Worm (Caenorhabditis elegans) whole organism, L3 larva: ENCODE data around the gene R07E5.6.

ENCODE experiments used
- aly-2 ChIP-seq: fragments of 150-350 bp; optimal IDR thresholded peaks from 2 replicates; lab custom pipeline; 2014; ENCODE audit warnings: missing biosample characterization, missing genetic modification characterization
- ceh-28 ChIP-seq: fragments of 150-350 bp; optimal IDR thresholded peaks from 2 replicates; lab custom pipeline; 2014; ENCODE audit warnings: missing biosample characterization, missing genetic modification reagents, missing genetic modification characterization
- ceh-82 ChIP-seq: fragments of 150-350 bp; optimal IDR thresholded peaks from 2 replicates; lab custom pipeline; 2014; ENCODE audit warnings: missing biosample characterization, missing genetic modification characterization
- daf-12 ChIP-seq: fragments of 150-350 bp; optimal IDR thresholded peaks from 2 replicates; lab custom pipeline; 2014; ENCODE audit warnings: missing biosample characterization, missing genetic modification reagents, missing genetic modification characterization
- egl-5 ChIP-seq: fragments of 150-350 bp; optimal IDR thresholded peaks from 2 replicates; lab custom pipeline; 2017; ENCODE audit warnings: missing biosample characterization, missing genetic modification reagents, missing genetic modification characterization, inconsistent platforms
- elt-1 ChIP-seq: fragments of 150-350 bp; optimal IDR thresholded peaks from 2 replicates; lab custom pipeline; 2014; ENCODE audit warnings: missing biosample characterization, missing genetic modification characterization
- elt-2 ChIP-seq: sonication (generic microtip); optimal IDR thresholded peaks from 2 replicates; lab custom pipeline; 2016; ENCODE audit warnings: missing genetic modification reagents, mild to moderate bottlenecking, missing genetic modification characterization, missing compliant biosample characterization
- elt-3 ChIP-seq, 3 experiments: fragments of 150-350 bp in 1 of 3; sonication (generic microtip) in 2 of 3; optimal IDR thresholded peaks; 2 replicates in 2 of 3; 4 replicates in 1 of 3; lab custom pipeline; 2014 to 2017; ENCODE audit warnings: missing biosample characterization in 3 of 3, missing genetic modification characterization in 3 of 3
- eor-1 ChIP-seq, 2 experiments: fragments of 150-350 bp; optimal IDR thresholded peaks; 2 replicates each; lab custom pipeline; 2014 to 2018; ENCODE audit warnings: missing biosample characterization in 2 of 2, missing genetic modification characterization in 2 of 2
- fkh-2 ChIP-seq: fragments of 150-350 bp; optimal IDR thresholded peaks from 2 replicates; lab custom pipeline; 2014; ENCODE audit warnings: missing biosample characterization, missing genetic modification reagents, missing genetic modification characterization
- fos-1 ChIP-seq: fragments of 150-350 bp; optimal IDR thresholded peaks from 2 replicates; lab custom pipeline; 2014; ENCODE audit warnings: missing biosample characterization, missing genetic modification characterization
- hmg-11 ChIP-seq: sonication (generic microtip); optimal IDR thresholded peaks from 2 replicates; lab custom pipeline; 2016; ENCODE audit warnings: missing genetic modification characterization, missing compliant biosample characterization
- jun-1 ChIP-seq: fragments of 150-350 bp; optimal IDR thresholded peaks from 2 replicates; lab custom pipeline; 2014; ENCODE audit warnings: missing biosample characterization, missing genetic modification reagents, missing genetic modification characterization
- lin-15B ChIP-seq: fragments of 150-350 bp; optimal IDR thresholded peaks from 2 replicates; lab custom pipeline; 2014; ENCODE audit warnings: missing biosample characterization, missing genetic modification characterization
- lin-39 ChIP-seq: fragments of 150-350 bp; optimal IDR thresholded peaks from 2 replicates; lab custom pipeline; 2018; ENCODE audit warnings: missing biosample characterization, missing genetic modification reagents, missing genetic modification characterization
- lsy-12 ChIP-seq: sonication (generic microtip); optimal IDR thresholded peaks from 2 replicates; lab custom pipeline; 2016; ENCODE audit warnings: mild to moderate bottlenecking, missing genetic modification characterization, missing compliant biosample characterization
- mdl-1 ChIP-seq: fragments of 150-350 bp; optimal IDR thresholded peaks from 2 replicates; lab custom pipeline; 2014; ENCODE audit warnings: missing biosample characterization, missing genetic modification characterization
- nfya-1 ChIP-seq: sonication (generic microtip); optimal IDR thresholded peaks from 2 replicates; lab custom pipeline; 2017; ENCODE audit warnings: missing genetic modification characterization, mild to moderate bottlenecking, missing compliant biosample characterization, antibody characterized with exemption, moderate library complexity; ENCODE audit not compliant: insufficient read depth
- nhr-23 ChIP-seq: fragments of 150-350 bp; optimal IDR thresholded peaks from 2 replicates; lab custom pipeline; 2014; ENCODE audit warnings: missing biosample characterization, missing genetic modification reagents, missing genetic modification characterization
- nhr-25 ChIP-seq: sonication (generic microtip); optimal IDR thresholded peaks from 2 replicates; lab custom pipeline; 2017; ENCODE audit warnings: missing biosample characterization, missing genetic modification characterization
- nhr-43 ChIP-seq: sonication (generic microtip); optimal IDR thresholded peaks from 2 replicates; lab custom pipeline; 2016; ENCODE audit warnings: mild to moderate bottlenecking, missing genetic modification characterization, missing compliant biosample characterization; ENCODE audit not compliant: poor library complexity, severe bottlenecking
- nhr-76 ChIP-seq: fragments of 150-350 bp; sonication (generic microtip); optimal IDR thresholded peaks from 5 replicates; lab custom pipeline; 2014; ENCODE audit warnings: missing biosample characterization, missing genetic modification characterization
- nhr-77 ChIP-seq: fragments of 150-350 bp; optimal IDR thresholded peaks from 2 replicates; lab custom pipeline; 2014; ENCODE audit warnings: missing biosample characterization, missing genetic modification characterization
- pha-4 ChIP-seq: fragments of 150-350 bp; optimal IDR thresholded peaks from 2 replicates; lab custom pipeline; 2014; ENCODE audit warnings: missing biosample characterization, missing genetic modification reagents, missing genetic modification characterization
- pqm-1 ChIP-seq: fragments of 150-350 bp; optimal IDR thresholded peaks from 2 replicates; lab custom pipeline; 2017; ENCODE audit warnings: missing biosample characterization, missing genetic modification characterization, inconsistent platforms
- sea-2 ChIP-seq: fragments of 150-350 bp; sonication (generic microtip); optimal IDR thresholded peaks from 4 replicates; lab custom pipeline; 2014; ENCODE audit warnings: missing biosample characterization, missing genetic modification reagents, missing genetic modification characterization
- skn-1 ChIP-seq: fragments of 150-350 bp; optimal IDR thresholded peaks from 2 replicates; lab custom pipeline; 2014; ENCODE audit warnings: missing biosample characterization, missing genetic modification characterization
- snpc-4 ChIP-seq: fragments of 150-350 bp; optimal IDR thresholded peaks from 2 replicates; lab custom pipeline; 2014; ENCODE audit warnings: missing biosample characterization, missing genetic modification characterization
- tbx-2 ChIP-seq: sonication (generic microtip); optimal IDR thresholded peaks from 2 replicates; lab custom pipeline; 2016; ENCODE audit warnings: mild to moderate bottlenecking, missing genetic modification characterization, missing compliant biosample characterization
- unc-39 ChIP-seq: sonication (generic microtip); optimal IDR thresholded peaks from 4 replicates; lab custom pipeline; 2017; ENCODE audit warnings: missing biosample characterization, missing genetic modification characterization
- ztf-4 ChIP-seq: fragments of 150-350 bp; optimal IDR thresholded peaks from 2 replicates; lab custom pipeline; 2014; ENCODE audit warnings: missing biosample characterization, missing genetic modification characterization

The R07E5.6 gene

DNA sequence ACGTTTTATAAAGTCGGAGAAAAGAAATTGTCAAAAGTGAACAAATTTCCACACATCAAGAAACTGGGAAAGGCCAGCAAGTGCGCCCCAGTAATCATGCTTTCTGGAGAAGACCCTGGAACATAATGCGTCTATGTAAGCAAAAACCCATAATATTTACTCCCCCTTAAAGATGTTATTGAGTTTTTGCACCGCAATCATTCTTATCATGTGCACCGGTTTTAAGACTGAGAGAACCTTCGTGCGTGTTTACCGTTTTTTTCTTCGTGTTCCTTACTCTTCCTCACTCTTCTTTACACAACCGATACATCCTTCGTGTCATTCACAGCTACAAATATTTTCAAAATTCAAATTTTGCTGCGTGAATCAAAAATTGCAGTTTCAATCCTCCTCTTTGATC lies 25.7 kb upstream of the R07E5.6 start:
- TF ChIP-seq pha-4 (tag; lab: Kevin White, UChicago) (peak; percentile 24), eor-1 (tag; optimal IDR thresholded peaks at IDR 0.05; lab: Kevin White, UChicago) (no peak), elt-3 (tag; optimal IDR thresholded peaks at IDR 0.05; lab: Kevin White, UChicago) (no peak)

DNA sequence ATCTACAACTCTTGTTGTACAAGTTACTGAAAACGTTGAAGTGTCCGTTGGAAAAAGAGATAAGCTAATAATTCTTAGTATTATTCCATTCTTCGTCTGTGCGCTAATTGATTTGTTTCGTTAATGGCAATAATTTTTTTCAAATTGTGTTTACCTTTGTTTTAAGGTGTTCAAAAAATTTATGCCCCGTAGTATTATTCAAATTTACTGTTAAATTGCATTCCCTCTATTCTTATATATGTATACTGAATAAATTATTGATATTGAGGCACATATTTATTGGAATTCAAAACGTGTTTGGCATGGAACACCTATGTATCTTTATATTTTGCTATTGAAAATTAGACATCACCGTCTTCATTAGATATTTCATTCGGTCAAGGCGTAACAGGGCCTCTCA lies 23.7 kb upstream of the R07E5.6 start, which contains the start of gene pals-26:
TSS of gene pals-26 (plus strand) at position 301 of the 400 bp plus-strand sequence.
- TF ChIP-seq ceh-28 (tag; lab: Kevin White, UChicago) (no peak), lin-15B (tag; lab: Kevin White, UChicago) (no peak), aly-2 (tag; lab: Kevin White, UChicago) (no peak), sea-2 (GFP tag; lab: Kevin White, UChicago) (no peak), pqm-1 (tag; lab: Kevin White, UChicago) (no peak), eor-1 (tag; optimal IDR thresholded peaks at IDR 0.05; lab: Kevin White, UChicago) (no peak), daf-12 (no peak), fos-1 (tag; lab: Kevin White, UChicago) (no peak), lin-39 (tag; lab: Kevin White, UChicago) (no peak), skn-1 (tag; lab: Kevin White, UChicago) (no peak), nhr-25 (tag; lab: Kevin White, UChicago) (no peak), egl-5 (tag; lab: Kevin White, UChicago) (no peak), tbx-2 (tag; lab: Kevin White, UChicago) (no peak)

DNA sequence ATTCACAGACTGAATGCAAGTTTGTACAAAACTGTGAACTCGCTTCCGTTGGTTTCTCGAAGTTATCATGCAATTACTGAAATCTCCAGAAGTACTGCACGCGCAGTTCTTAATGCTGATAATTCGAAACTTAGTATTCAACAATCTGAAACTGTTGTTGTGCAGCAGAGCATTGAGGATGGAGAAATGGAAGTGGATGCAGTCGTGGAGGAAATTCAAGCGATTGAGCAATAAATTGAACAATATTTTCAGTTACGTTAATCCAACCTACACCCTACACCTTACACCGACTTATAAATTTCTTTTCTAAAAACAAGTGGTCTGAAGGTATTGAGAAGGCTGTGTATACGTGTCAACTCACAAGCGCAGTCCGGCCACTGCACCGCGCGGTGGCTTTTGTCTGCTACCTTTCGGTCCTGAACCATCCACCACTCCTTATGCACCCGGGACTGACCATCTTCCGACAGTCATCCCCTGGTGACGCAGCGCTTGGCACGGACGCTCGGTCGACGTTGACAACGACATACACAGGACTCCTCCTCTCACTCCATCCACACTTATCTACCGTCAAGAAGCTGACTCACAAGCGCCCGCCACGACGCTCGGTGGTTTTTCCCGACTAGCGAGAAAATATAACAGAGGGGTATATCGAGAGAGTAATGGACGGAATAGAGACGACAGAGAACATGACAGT lies 19.8 kb upstream of the R07E5.6 start:
- peak; percentile 54 for TF ChIP-seq nhr-43
- peak; percentile 67 for TF ChIP-seq nhr-25 (tag; lab: Kevin White, UChicago)
- peak; percentile 49 for TF ChIP-seq nhr-77 (tag; lab: Kevin White, UChicago)
- TF ChIP-seq jun-1 (tag; lab: Kevin White, UChicago), result peak; percentile 9
- TF ChIP-seq hmg-11 (tag; lab: Kevin White, UChicago), result peak; percentile 68
- TF ChIP-seq nhr-23 (tag; lab: Kevin White, UChicago), result peak; percentile 54
- peak; percentile 40 for TF ChIP-seq elt-2
- TF ChIP-seq lsy-12 (tag; lab: Kevin White, UChicago), result peak; percentile 44
- peak; percentile 63 for TF ChIP-seq ztf-4
- TF ChIP-seq nfya-1 (tag; lab: Kevin White, UChicago), result peak; percentile 34
- peak; percentile 29 for TF ChIP-seq pha-4 (tag; lab: Kevin White, UChicago)
- peak; percentile 29 for TF ChIP-seq tbx-2 (tag; lab: Kevin White, UChicago)
- TF ChIP-seq elt-3 (tag; optimal IDR thresholded peaks at IDR 0.05; lab: Kevin White, UChicago), result peak in 1 of 3 experiments; percentile 16

DNA sequence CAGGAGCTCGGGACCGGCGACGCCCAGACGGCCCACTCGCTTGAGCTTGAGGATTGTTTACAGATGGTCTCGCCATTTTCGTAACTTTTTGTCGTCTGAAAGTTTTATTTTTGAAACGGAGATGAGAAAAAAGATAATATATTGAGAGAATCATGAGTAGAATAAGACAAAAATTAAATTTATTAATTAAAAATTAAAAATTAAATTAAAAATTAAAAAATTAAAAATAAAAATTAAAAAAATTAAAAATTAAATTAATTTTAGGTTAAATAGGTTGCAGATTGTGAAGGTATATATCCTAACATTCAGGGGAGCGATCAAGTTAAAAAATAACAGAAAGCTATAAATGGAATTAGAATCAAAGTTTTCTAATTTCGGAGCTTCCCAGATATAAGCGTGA lies 18.8 kb upstream of the R07E5.6 start, which contains the start of gene B0284.3:
TSS of gene B0284.3 (minus strand) at position 101 of the 400 bp plus-strand sequence.
- TF ChIP-seq elt-1 (tag; lab: Kevin White, UChicago) (no peak), fkh-2 (tag; lab: Kevin White, UChicago) (no peak), hmg-11 (tag; lab: Kevin White, UChicago) (no peak), ztf-4 (no peak), ceh-82 (tag; lab: Kevin White, UChicago) (no peak), unc-39 (tag; lab: Kevin White, UChicago) (no peak), nhr-76 (tag; lab: Kevin White, UChicago) (no peak), egl-5 (tag; lab: Kevin White, UChicago) (no peak), sea-2 (GFP tag; lab: Kevin White, UChicago) (no peak), lsy-12 (tag; lab: Kevin White, UChicago) (no peak), lin-15B (tag; lab: Kevin White, UChicago) (no peak), nhr-43 (no peak), mdl-1 (tag; lab: Kevin White, UChicago) (no peak)

DNA sequence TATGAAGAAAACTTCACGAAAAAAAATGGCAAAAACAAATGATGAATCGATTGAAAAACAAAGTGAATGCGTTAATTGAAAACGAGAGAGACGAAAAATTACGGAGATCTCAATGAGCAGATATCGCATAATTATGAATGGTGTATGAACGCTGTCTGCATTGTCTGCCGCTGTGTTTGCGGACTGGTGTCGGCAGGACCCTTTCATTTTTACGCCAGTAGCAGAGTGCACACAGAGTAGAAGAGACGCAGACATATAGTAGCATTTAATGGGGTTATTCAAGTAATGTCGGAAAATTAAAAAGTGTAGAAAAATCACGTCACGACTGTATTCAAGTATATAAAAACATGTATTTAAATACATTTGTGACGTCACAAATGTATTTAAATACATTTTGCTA lies 17.7 kb upstream of the R07E5.6 start:
- TF ChIP-seq lin-15B (tag; lab: Kevin White, UChicago) (peak; percentile 37), nhr-77 (tag; lab: Kevin White, UChicago) (no peak), snpc-4 (tag; lab: Kevin White, UChicago) (peak; percentile 27), nfya-1 (tag; lab: Kevin White, UChicago) (peak; percentile 49), nhr-76 (tag; lab: Kevin White, UChicago) (no peak), egl-5 (tag; lab: Kevin White, UChicago) (peak; percentile 31)
